Fruit fly (Drosophila melanogaster) whole organism, embryonic: ENCODE data around the gene CG12182.

ENCODE experiments used
- Adf1 ChIP-seq: fragments of 200-800 bp; sonication (Bioruptor generic); IDR thresholded peaks from 2 replicates; pipeline ENCODE4 v1.3.6; 2022; ENCODE audit warnings: missing biosample characterization, missing genetic modification characterization
- Asciz ChIP-seq: fragments of 200-800 bp; sonication (Bioruptor generic); optimal IDR thresholded peaks from 2 replicates; lab custom pipeline; 2017; ENCODE audit warnings: missing biosample characterization, mild to moderate bottlenecking, missing genetic modification characterization, missing genetic modification reagents
- B-H1 ChIP-seq: fragments of 200-800 bp; sonication (Bioruptor generic); IDR thresholded peaks from 3 replicates; pipeline ENCODE4 v1.3.6; 2022; ENCODE audit warnings: missing biosample characterization, missing genetic modification characterization
- CG10366 ChIP-seq: fragments of 200-800 bp; sonication (Bioruptor generic); IDR thresholded peaks from 2 replicates; pipeline ENCODE4 v1.3.6; 2022; ENCODE audit warnings: missing biosample characterization, missing genetic modification characterization
- CG11085 ChIP-seq: fragments of 200-800 bp; sonication (Bioruptor generic); IDR thresholded peaks from 2 replicates; pipeline ENCODE4 v1.3.6; 2022; ENCODE audit warnings: missing biosample characterization, missing genetic modification characterization
- CG11695 ChIP-seq: fragments of 200-800 bp; sonication (Bioruptor generic); IDR thresholded peaks from 3 replicates; pipeline ENCODE4 v1.3.6; 2022; ENCODE audit warnings: missing biosample characterization, missing genetic modification characterization
- CG1233 ChIP-seq: fragments of 200-800 bp; sonication (Bioruptor generic); optimal IDR thresholded peaks from 4 replicates; lab custom pipeline; 2018; ENCODE audit warnings: missing biosample characterization, mild to moderate bottlenecking, missing genetic modification characterization
- CG13624 ChIP-seq: fragments of 200-800 bp; sonication (Bioruptor generic); optimal IDR thresholded peaks from 2 replicates; lab custom pipeline; 2016; ENCODE audit warnings: missing biosample characterization, missing genetic modification characterization
- CG14860 ChIP-seq: fragments of 200-800 bp; sonication (Bioruptor generic); IDR thresholded peaks from 3 replicates; pipeline ENCODE4 v1.3.6; 2022; ENCODE audit warnings: missing biosample characterization, missing genetic modification characterization; ENCODE audit not compliant: partially characterized antibody
- CG15696 ChIP-seq: fragments of 200-800 bp; sonication (Bioruptor generic); optimal IDR thresholded peaks from 2 replicates; lab custom pipeline; 2019; ENCODE audit warnings: missing biosample characterization, mild to moderate bottlenecking, missing genetic modification characterization, moderate library complexity
- CG1602 ChIP-seq: fragments of 200-800 bp; sonication (Bioruptor generic); optimal IDR thresholded peaks from 3 replicates; lab custom pipeline; 2016; ENCODE audit warnings: missing biosample characterization, missing genetic modification characterization
- CG17361 ChIP-seq: fragments of 200-800 bp; sonication (Bioruptor generic); IDR thresholded peaks from 3 replicates; pipeline ENCODE4 v1.3.6; 2022; ENCODE audit warnings: missing biosample characterization, missing genetic modification characterization
- CG17612 ChIP-seq: fragments of 200-800 bp; sonication (Bioruptor generic); IDR thresholded peaks from 2 replicates; pipeline ENCODE4 v1.3.6; 2022; ENCODE audit warnings: missing biosample characterization, missing genetic modification characterization
- CG17912 ChIP-seq: fragments of 200-800 bp; sonication (Bioruptor generic); optimal IDR thresholded peaks from 2 replicates; lab custom pipeline; 2018; ENCODE audit warnings: missing biosample characterization, mild to moderate bottlenecking, missing genetic modification characterization
- CG2129 ChIP-seq: fragments of 200-800 bp; sonication (Bioruptor generic); IDR thresholded peaks from 2 replicates; pipeline ENCODE4 v1.3.6; 2022; ENCODE audit warnings: missing biosample characterization, missing genetic modification characterization; ENCODE audit not compliant: partially characterized antibody
- CG30020 ChIP-seq: fragments of 200-800 bp; optimal IDR thresholded peaks from 2 replicates; lab custom pipeline; 2019; ENCODE audit warnings: missing biosample characterization, mild to moderate bottlenecking, missing genetic modification characterization, moderate library complexity
- CG7372 ChIP-seq: fragments of 200-800 bp; sonication (Bioruptor generic); IDR thresholded peaks from 2 replicates; pipeline ENCODE4 v1.3.6; 2022; ENCODE audit warnings: missing biosample characterization, missing genetic modification characterization
- CG7556 ChIP-seq: fragments of 200-800 bp; sonication (Bioruptor generic); optimal IDR thresholded peaks from 2 replicates; lab custom pipeline; 2017; ENCODE audit warnings: missing biosample characterization, mild to moderate bottlenecking, missing genetic modification characterization
- CG8359 ChIP-seq: fragments of 200-800 bp; sonication (Bioruptor generic); optimal IDR thresholded peaks from 2 replicates; lab custom pipeline; 2017; ENCODE audit warnings: missing biosample characterization, mild to moderate bottlenecking, missing genetic modification characterization, borderline replicate concordance
- CG9876 ChIP-seq: fragments of 200-800 bp; sonication (Bioruptor generic); optimal IDR thresholded peaks from 2 replicates; lab custom pipeline; 2016; ENCODE audit warnings: missing biosample characterization, missing genetic modification characterization
- Dfd ChIP-seq, 2 experiments: fragments of >200 bp; optimal IDR thresholded peaks; 2 replicates each; lab custom pipeline; 2017; ENCODE audit warnings: missing biosample characterization in 2 of 2, missing genetic modification characterization in 2 of 2
- Dip3 ChIP-seq: fragments of 200-800 bp; sonication (Bioruptor generic); optimal IDR thresholded peaks from 3 replicates; lab custom pipeline; 2016; ENCODE audit warnings: missing biosample characterization, missing genetic modification characterization
- Elba2 ChIP-seq: fragments of 200-800 bp; sonication (Bioruptor generic); optimal IDR thresholded peaks from 3 replicates; lab custom pipeline; 2016; ENCODE audit warnings: missing biosample characterization, missing genetic modification characterization
- Gug ChIP-seq: fragments of 200-800 bp; sonication (Bioruptor generic); IDR thresholded peaks from 4 replicates; pipeline ENCODE4 v1.3.6; 2022; ENCODE audit warnings: missing biosample characterization, missing genetic modification characterization
- Hey ChIP-seq: fragments of 200-800 bp; sonication (Bioruptor generic); optimal IDR thresholded peaks from 3 replicates; lab custom pipeline; 2018; ENCODE audit warnings: missing biosample characterization, mild to moderate bottlenecking, missing genetic modification characterization
- Hr78 ChIP-seq, 2 experiments: fragments of 200-800 bp in 1 of 2; fragments of >200 bp in 1 of 2; sonication (Bioruptor generic) in 1 of 2; optimal IDR thresholded peaks; 2 replicates each; lab custom pipeline; 2017 to 2019; ENCODE audit warnings: missing biosample characterization in 2 of 2, missing genetic modification characterization in 2 of 2, mild to moderate bottlenecking in 1 of 2, moderate library complexity in 1 of 2
- Neu2 ChIP-seq: fragments of 200-800 bp; sonication (Bioruptor generic); optimal IDR thresholded peaks from 3 replicates; lab custom pipeline; 2016; ENCODE audit warnings: missing biosample characterization, missing genetic modification characterization, borderline replicate concordance
- Oli ChIP-seq: fragments of 200-800 bp; sonication (Bioruptor generic); optimal IDR thresholded peaks from 2 replicates; lab custom pipeline; 2018; ENCODE audit warnings: missing biosample characterization, mild to moderate bottlenecking, missing genetic modification characterization, moderate library complexity
- Ptx1 ChIP-seq: fragments of 200-800 bp; sonication (Bioruptor generic); IDR thresholded peaks from 2 replicates; pipeline ENCODE4 v1.3.6; 2022; ENCODE audit warnings: missing biosample characterization, missing genetic modification characterization
- Ravus ChIP-seq: fragments of 200-800 bp; sonication (Bioruptor generic); IDR thresholded peaks from 2 replicates; pipeline ENCODE4 v1.3.6; 2022; ENCODE audit warnings: missing biosample characterization, missing genetic modification characterization
- Stat92E ChIP-seq, 3 experiments: fragments of >200 bp in 2 of 3; fragments of 200-800 bp in 1 of 3; sonication (Bioruptor generic) in 1 of 3; optimal IDR thresholded peaks; 2 replicates each; lab custom pipeline; 2017 to 2019; ENCODE audit warnings: missing biosample characterization in 3 of 3, missing genetic modification characterization in 3 of 3, mild to moderate bottlenecking in 1 of 3, moderate library complexity in 1 of 3
- aop ChIP-seq: fragments of 200-800 bp; sonication (Bioruptor generic); IDR thresholded peaks from 2 replicates; pipeline ENCODE4 v1.3.6; 2022; ENCODE audit warnings: missing biosample characterization, missing genetic modification characterization
- bbx ChIP-seq: fragments of 200-800 bp; sonication (Bioruptor generic); IDR thresholded peaks from 2 replicates; pipeline ENCODE4 v1.3.6; 2022; ENCODE audit warnings: missing biosample characterization, missing genetic modification characterization; ENCODE audit not compliant: partially characterized antibody
- corto ChIP-seq: fragments of 200-800 bp; sonication (Bioruptor generic); optimal IDR thresholded peaks from 2 replicates; lab custom pipeline; 2016; ENCODE audit warnings: missing biosample characterization, mild to moderate bottlenecking, missing genetic modification characterization, moderate library complexity
- dati ChIP-seq: fragments of 200-800 bp; sonication (Bioruptor generic); IDR thresholded peaks from 2 replicates; pipeline ENCODE4 v1.3.6; 2022; ENCODE audit warnings: missing biosample characterization, missing genetic modification characterization
- ems ChIP-seq: fragments of 200-800 bp; sonication (Bioruptor generic); optimal IDR thresholded peaks from 3 replicates; lab custom pipeline; 2016; ENCODE audit warnings: missing biosample characterization, missing genetic modification characterization
- exex ChIP-seq: fragments of 200-800 bp; sonication (Bioruptor generic); optimal IDR thresholded peaks from 4 replicates; lab custom pipeline; 2018; ENCODE audit warnings: missing biosample characterization, mild to moderate bottlenecking, missing genetic modification characterization, moderate library complexity
- ftz-f1 ChIP-seq: fragments of 200-800 bp; sonication (Bioruptor generic); optimal IDR thresholded peaks from 2 replicates; lab custom pipeline; 2016; ENCODE audit warnings: missing biosample characterization, missing genetic modification characterization
- gsb-n ChIP-seq: fragments of 200-800 bp; sonication (Bioruptor generic); optimal IDR thresholded peaks from 3 replicates; lab custom pipeline; 2018; ENCODE audit warnings: missing biosample characterization, mild to moderate bottlenecking, missing genetic modification characterization
- ham ChIP-seq: fragments of 200-800 bp; sonication (Bioruptor generic); IDR thresholded peaks from 2 replicates; pipeline ENCODE4 v1.3.6; 2022; ENCODE audit warnings: missing biosample characterization, missing genetic modification characterization
- nau ChIP-seq: fragments of 200-800 bp; sonication (Bioruptor generic); optimal IDR thresholded peaks from 3 replicates; lab custom pipeline; 2017; ENCODE audit warnings: missing biosample characterization, mild to moderate bottlenecking, missing genetic modification characterization, missing genetic modification reagents
- nmo ChIP-seq: fragments of 200-800 bp; sonication (Bioruptor generic); optimal IDR thresholded peaks from 2 replicates; lab custom pipeline; 2018; ENCODE audit warnings: missing biosample characterization, mild to moderate bottlenecking, missing genetic modification characterization, moderate library complexity
- pho ChIP-seq: fragments of 200-800 bp; sonication (Bioruptor generic); optimal IDR thresholded peaks from 2 replicates; lab custom pipeline; 2016; ENCODE audit warnings: missing biosample characterization, missing genetic modification characterization
- row ChIP-seq: fragments of 200-800 bp; sonication (Bioruptor generic); IDR thresholded peaks from 3 replicates; pipeline ENCODE4 v1.3.6; 2022; ENCODE audit warnings: missing biosample characterization, missing genetic modification characterization
- slbo ChIP-seq: fragments of 200-800 bp; sonication (Bioruptor generic); IDR thresholded peaks from 2 replicates; pipeline ENCODE4 v1.3.6; 2022; ENCODE audit warnings: missing biosample characterization, missing genetic modification characterization
- sr ChIP-seq: fragments of 200-800 bp; sonication (Bioruptor generic); IDR thresholded peaks from 3 replicates; pipeline ENCODE4 v1.3.6; 2022; ENCODE audit warnings: missing biosample characterization, missing genetic modification characterization
- tll ChIP-seq, 2 experiments: fragments of 200-800 bp in 1 of 2; fragments of >200 bp in 1 of 2; sonication (Bioruptor generic) in 1 of 2; optimal IDR thresholded peaks; 2 replicates each; lab custom pipeline; 2017 to 2019; ENCODE audit warnings: missing biosample characterization in 2 of 2, missing genetic modification characterization in 2 of 2, mild to moderate bottlenecking in 1 of 2, moderate library complexity in 1 of 2
- trh ChIP-seq: fragments of 200-800 bp; sonication (Bioruptor generic); optimal IDR thresholded peaks from 2 replicates; lab custom pipeline; 2016; ENCODE audit warnings: missing biosample characterization, missing genetic modification characterization

The CG12182 gene

DNA sequence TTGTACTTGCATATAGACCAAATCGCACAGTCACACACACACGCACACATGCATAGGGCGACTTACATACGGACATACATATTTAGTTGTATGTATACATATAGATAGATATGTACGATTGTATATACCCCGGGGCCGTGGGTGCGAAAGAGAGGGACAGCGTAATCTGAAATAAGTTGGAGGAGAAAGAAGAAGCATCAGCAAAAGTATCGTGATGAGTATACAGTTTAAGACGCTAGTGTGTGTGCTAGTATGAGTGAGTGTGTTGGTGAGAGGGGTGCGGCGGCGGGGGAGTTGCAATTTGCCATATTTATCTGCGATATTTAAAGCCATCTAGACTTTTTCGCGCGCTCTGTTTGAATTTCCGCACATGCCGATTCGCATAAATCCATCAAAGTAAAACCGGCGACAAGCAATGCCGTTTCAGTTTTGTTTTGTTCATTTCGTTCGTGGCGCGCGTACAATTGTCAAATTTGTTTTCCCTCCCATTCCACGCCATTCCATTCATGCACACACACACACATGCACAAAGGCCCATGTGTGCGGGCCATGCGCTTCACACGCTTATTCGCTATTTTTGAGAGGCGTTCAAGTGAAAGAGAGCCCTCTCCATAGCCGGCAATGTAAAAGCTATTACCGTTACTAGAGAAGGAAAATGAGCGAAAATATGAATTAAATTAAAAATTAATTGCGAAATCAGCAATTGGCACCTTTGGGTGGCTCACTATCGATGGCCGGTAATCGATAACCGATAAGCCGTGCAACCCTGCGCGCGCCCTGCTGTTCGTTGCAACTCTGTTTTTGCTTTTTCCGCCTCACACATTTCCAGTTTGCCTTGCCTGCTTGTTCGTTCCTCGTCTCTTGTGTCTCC, 35.8 kb upstream of the CG12182 start (continued):
- TF ChIP-seq Elba2 (GFP tag; lab: Kevin White, UChicago) (no peak), Hey (tag; lab: Kevin White, UChicago) (peak; percentile 87), ems (GFP tag; lab: Kevin White, UChicago) (peak; percentile 74), Dfd (GFP tag; optimal IDR thresholded peaks at IDR 0.05; lab: Kevin White, UChicago) (no peak), slbo (GFP tag; lab: Robert Waterston, UW) (peak; percentile 74), CG7372 (GFP tag; lab: Robert Waterston, UW) (peak; percentile 70; the same call in 1 of the 2 replicates), CG15696 (peak; percentile 49), CG17612 (GFP tag; lab: Robert Waterston, UW) (0 out of 2 replicates have a peak, but pooled peaks have one; percentile 48), Hr78 (GFP tag; optimal IDR thresholded peaks at IDR 0.05; lab: Kevin White, UChicago) (no peak), dati (GFP tag; lab: Robert Waterston, UW) (peak; percentile 46; the same call in 1 of the 2 replicates), Asciz (GFP tag; lab: Kevin White, UChicago) (peak; percentile 74), Stat92E (GFP tag; optimal IDR thresholded peaks at IDR 0.05; lab: Kevin White, UChicago) (no peak), CG11085 (GFP tag; lab: Robert Waterston, UW) (peak; percentile 79), exex (tag; lab: Kevin White, UChicago) (peak; percentile 30), ham (GFP tag; lab: Robert Waterston, UW) (peak; percentile 44; the same call in 1 of the 2 replicates), CG7556 (GFP tag; lab: Kevin White, UChicago) (peak; percentile 60), CG1602 (GFP tag; lab: Kevin White, UChicago) (no peak), CG10366 (peak; percentile 74), CG1233 (GFP tag; lab: Kevin White, UChicago) (peak; percentile 85), row (GFP tag; lab: Robert Waterston, UW) (peak; percentile 61), CG17912 (GFP tag; lab: Kevin White, UChicago) (peak; percentile 91), Ravus (no peak), CG30020 (tag; lab: Kevin White, UChicago) (peak; percentile 61), sr (peak; percentile 69), Gug (0 out of 4 replicates have a peak, but pooled peaks have one; percentile 33), aop (GFP tag; lab: Robert Waterston, UW) (no peak), gsb-n (tag; lab: Kevin White, UChicago) (peak; percentile 71), CG9876 (GFP tag; lab: Kevin White, UChicago) (peak; percentile 41), bbx (peak; percentile 76), nmo (peak; percentile 67), ftz-f1 (peak; percentile 79), trh (GFP tag; lab: Kevin White, UChicago) (peak; percentile 19), CG17361 (GFP tag; lab: Robert Waterston, UW) (peak; percentile 67), B-H1 (GFP tag; lab: Robert Waterston, UW) (peak; percentile 58; the same call in 2 of the 3 replicates), tll (GFP tag; optimal IDR thresholded peaks at IDR 0.05; lab: Kevin White, UChicago) (no peak), Oli (tag; lab: Kevin White, UChicago) (peak; percentile 59), nau (GFP tag; lab: Kevin White, UChicago) (peak; percentile 86), Neu2 (peak; percentile 32), Ptx1 (GFP tag; lab: Robert Waterston, UW) (peak; percentile 64), CG11695 (GFP tag; lab: Robert Waterston, UW) (peak; percentile 64), CG2129 (GFP tag; lab: Robert Waterston, UW) (peak; percentile 49), CG13624 (GFP tag; lab: Kevin White, UChicago) (peak; percentile 81), corto (GFP tag; lab: Kevin White, UChicago) (peak; percentile 82), CG8359 (GFP tag; lab: Kevin White, UChicago) (peak; percentile 24), pho (GFP tag; lab: Kevin White, UChicago) (peak; percentile 82), CG14860 (GFP tag; lab: Robert Waterston, UW) (peak; percentile 83), Adf1 (GFP tag; lab: Robert Waterston, UW) (peak; percentile 18; the same call in 1 of the 2 replicates), Dip3 (GFP tag; lab: Kevin White, UChicago) (peak; percentile 70)
